Worm (Caenorhabditis elegans) whole organism, L1 larva: Measurements from ENCODE around the gene C26F1.1.

ENCODE experiments used
- C04F5.9 ChIP-seq: sonication (generic microtip); optimal IDR thresholded peaks from 2 replicates; lab custom pipeline; 2016; ENCODE audit warnings: missing genetic modification characterization, missing compliant biosample characterization
- C16A3.4 ChIP-seq: fragments of 150-350 bp; optimal IDR thresholded peaks from 2 replicates; lab custom pipeline; 2014; ENCODE audit warnings: missing biosample characterization, missing genetic modification characterization
- Y116A8C.19 ChIP-seq: sonication (generic microtip); optimal IDR thresholded peaks from 2 replicates; lab custom pipeline; 2016; ENCODE audit warnings: missing compliant biosample characterization, missing genetic modification characterization, borderline replicate concordance
- alr-1 ChIP-seq: fragments of 200-800 bp; sonication (Bioruptor generic); optimal IDR thresholded peaks from 2 replicates; lab custom pipeline; 2018; ENCODE audit warnings: borderline replicate concordance, mild to moderate bottlenecking, missing genetic modification characterization, missing compliant biosample characterization
- aly-2 ChIP-seq: fragments of 150-350 bp; optimal IDR thresholded peaks from 2 replicates; lab custom pipeline; 2014; ENCODE audit warnings: missing biosample characterization, missing genetic modification characterization
- ama-1 ChIP-seq: fragments of 150-350 bp; optimal IDR thresholded peaks from 2 replicates; lab custom pipeline; 2014
- blmp-1 ChIP-seq: fragments of 150-350 bp; optimal IDR thresholded peaks from 2 replicates; lab custom pipeline; 2014; ENCODE audit warnings: missing biosample characterization, missing genetic modification characterization
- ceh-63 ChIP-seq: fragments of 200-800 bp; sonication (Bioruptor generic); optimal IDR thresholded peaks from 2 replicates; lab custom pipeline; 2018; ENCODE audit warnings: mild to moderate bottlenecking, missing genetic modification characterization, missing compliant biosample characterization
- ceh-88 ChIP-seq: fragments of 200-800 bp; sonication (Bioruptor generic); IDR thresholded peaks from 2 replicates; pipeline ENCODE4 v1.3.6; 2022; ENCODE audit warnings: missing genetic modification characterization, missing compliant biosample characterization
- efl-1 ChIP-seq, 4 experiments: fragments of 150-350 bp; optimal IDR thresholded peaks in 3 of 4; peaks in 1 of 4; 1 replicate in 1 of 4; 2 replicates in 3 of 4; lab custom pipeline; 2014; ENCODE audit warnings: missing biosample characterization in 2 of 4, missing genetic modification characterization in 2 of 4, missing genetic modification reagents in 2 of 4
- efl-3 ChIP-seq: fragments of 200-800 bp; sonication (Bioruptor generic); optimal IDR thresholded peaks from 2 replicates; lab custom pipeline; 2018; ENCODE audit warnings: mild to moderate bottlenecking, missing genetic modification characterization, missing compliant biosample characterization
- egl-27 ChIP-seq, 2 experiments: fragments of 150-350 bp in 1 of 2; sonication (generic microtip); optimal IDR thresholded peaks; 3 replicates each; lab custom pipeline; 2017 to 2018; ENCODE audit warnings: missing biosample characterization in 2 of 2, missing genetic modification characterization in 2 of 2, missing genetic modification reagents in 2 of 2
- elt-2 ChIP-seq: sonication (generic microtip); optimal IDR thresholded peaks from 2 replicates; lab custom pipeline; 2016; ENCODE audit warnings: missing genetic modification characterization, mild to moderate bottlenecking, inconsistent platforms, missing compliant biosample characterization, missing genetic modification reagents
- elt-3 ChIP-seq, 6 experiments: fragments of 150-350 bp in 1 of 6; sonication (generic microtip); optimal IDR thresholded peaks; 2 replicates each; lab custom pipeline; 2017 to 2018; ENCODE audit warnings: missing biosample characterization in 6 of 6, missing genetic modification characterization in 6 of 6, inconsistent platforms in 1 of 6
- ets-5 ChIP-seq: fragments of 200-800 bp; sonication (Bioruptor generic); IDR thresholded peaks from 2 replicates; pipeline ENCODE4 v1.3.6; 2022; ENCODE audit warnings: missing genetic modification characterization, missing compliant biosample characterization
- fos-1 ChIP-seq: fragments of 150-350 bp; optimal IDR thresholded peaks from 2 replicates; lab custom pipeline; 2014; ENCODE audit warnings: missing biosample characterization, missing genetic modification characterization
- grh-1 ChIP-seq: fragments of 200-800 bp; sonication (Bioruptor generic); IDR thresholded peaks from 2 replicates; pipeline ENCODE4 v1.3.6; 2022; ENCODE audit warnings: missing genetic modification reagents, missing genetic modification characterization, missing compliant biosample characterization
- hlh-4 ChIP-seq: sonication (generic microtip); optimal IDR thresholded peaks from 2 replicates; lab custom pipeline; 2016; ENCODE audit warnings: mild to moderate bottlenecking, missing genetic modification characterization, missing compliant biosample characterization
- hpl-2 ChIP-seq: fragments of 150-350 bp; optimal IDR thresholded peaks from 2 replicates; lab custom pipeline; 2014; ENCODE audit warnings: missing biosample characterization, missing genetic modification reagents, missing genetic modification characterization
- jun-1 ChIP-seq: fragments of 150-350 bp; optimal IDR thresholded peaks from 2 replicates; lab custom pipeline; 2014; ENCODE audit warnings: missing biosample characterization, missing genetic modification reagents, missing genetic modification characterization
- lin-35 ChIP-seq, 2 experiments: fragments of 150-350 bp; optimal IDR thresholded peaks; 2 replicates each; lab custom pipeline; 2014; ENCODE audit warnings: missing biosample characterization in 2 of 2, missing genetic modification characterization in 2 of 2, missing genetic modification reagents in 2 of 2
- lin-39 ChIP-seq: fragments of 150-350 bp; optimal IDR thresholded peaks from 2 replicates; lab custom pipeline; 2014; ENCODE audit warnings: missing biosample characterization, missing genetic modification reagents, missing genetic modification characterization
- mab-9 ChIP-seq: fragments of 200-800 bp; sonication (Bioruptor generic); IDR thresholded peaks from 2 replicates; pipeline ENCODE4 v1.3.6; 2022; ENCODE audit warnings: missing genetic modification reagents, missing genetic modification characterization, missing compliant biosample characterization
- mep-1 ChIP-seq: fragments of 150-350 bp; optimal IDR thresholded peaks from 2 replicates; lab custom pipeline; 2014; ENCODE audit warnings: missing biosample characterization, missing genetic modification characterization
- nhr-12 ChIP-seq: sonication (generic microtip); optimal IDR thresholded peaks from 2 replicates; lab custom pipeline; 2017; ENCODE audit warnings: missing biosample characterization, missing genetic modification characterization
- nhr-237 ChIP-seq: fragments of 150-350 bp; optimal IDR thresholded peaks from 2 replicates; lab custom pipeline; 2014; ENCODE audit warnings: missing biosample characterization, missing genetic modification characterization
- nhr-28 ChIP-seq: fragments of 150-350 bp; optimal IDR thresholded peaks from 2 replicates; lab custom pipeline; 2014; ENCODE audit warnings: missing biosample characterization, missing genetic modification characterization
- nhr-71 ChIP-seq: sonication (generic microtip); optimal IDR thresholded peaks from 2 replicates; lab custom pipeline; 2016; ENCODE audit warnings: mild to moderate bottlenecking, missing genetic modification characterization, moderate library complexity, missing compliant biosample characterization
- nhr-76 ChIP-seq: sonication (generic microtip); optimal IDR thresholded peaks from 2 replicates; lab custom pipeline; 2017; ENCODE audit warnings: missing biosample characterization, missing genetic modification characterization
- nhr-77 ChIP-seq: fragments of 150-350 bp; optimal IDR thresholded peaks from 2 replicates; lab custom pipeline; 2014; ENCODE audit warnings: missing biosample characterization, missing genetic modification characterization
- nhr-84 ChIP-seq: sonication (generic microtip); optimal IDR thresholded peaks from 2 replicates; lab custom pipeline; 2017; ENCODE audit warnings: missing biosample characterization, missing genetic modification characterization
- nhr-90 ChIP-seq: sonication (generic microtip); optimal IDR thresholded peaks from 2 replicates; lab custom pipeline; 2016; ENCODE audit warnings: mild to moderate bottlenecking, missing genetic modification characterization, missing compliant biosample characterization; ENCODE audit not compliant: poor library complexity
- pag-3 ChIP-seq: sonication (generic microtip); optimal IDR thresholded peaks from 2 replicates; lab custom pipeline; 2017; ENCODE audit warnings: missing genetic modification characterization, mild to moderate bottlenecking, missing compliant biosample characterization, antibody characterized with exemption, borderline replicate concordance; ENCODE audit not compliant: insufficient read depth
- skn-1 ChIP-seq: fragments of 150-350 bp; optimal IDR thresholded peaks from 2 replicates; lab custom pipeline; 2014; ENCODE audit warnings: missing biosample characterization, missing genetic modification characterization
- snpc-4 ChIP-seq: fragments of 150-350 bp; optimal IDR thresholded peaks from 2 replicates; lab custom pipeline; 2014; ENCODE audit warnings: missing biosample characterization, missing genetic modification characterization
- sox-4 ChIP-seq: sonication (generic microtip); optimal IDR thresholded peaks from 2 replicates; lab custom pipeline; 2016; ENCODE audit warnings: missing genetic modification characterization, missing compliant biosample characterization
- sptf-1 ChIP-seq: fragments of 150-350 bp; optimal IDR thresholded peaks from 2 replicates; lab custom pipeline; 2014; ENCODE audit warnings: missing biosample characterization, missing genetic modification characterization
- sup-37 ChIP-seq: fragments of 200-800 bp; sonication (Bioruptor generic); optimal IDR thresholded peaks from 2 replicates; lab custom pipeline; 2018; ENCODE audit warnings: mild to moderate bottlenecking, missing genetic modification characterization, missing compliant biosample characterization
- swsn-7 ChIP-seq: sonication (generic microtip); optimal IDR thresholded peaks from 2 replicates; lab custom pipeline; 2016; ENCODE audit warnings: missing genetic modification characterization, missing compliant biosample characterization
- tbx-2 ChIP-seq: sonication (generic microtip); optimal IDR thresholded peaks from 2 replicates; lab custom pipeline; 2016; ENCODE audit warnings: missing genetic modification characterization, missing compliant biosample characterization
- tlp-1 ChIP-seq: fragments of 150-350 bp; optimal IDR thresholded peaks from 2 replicates; lab custom pipeline; 2014; ENCODE audit warnings: missing biosample characterization, missing genetic modification characterization
- unc-130 ChIP-seq: fragments of 150-350 bp; optimal IDR thresholded peaks from 2 replicates; lab custom pipeline; 2017; ENCODE audit warnings: missing biosample characterization, missing genetic modification characterization, inconsistent platforms
- unc-30 ChIP-seq: sonication (generic microtip); optimal IDR thresholded peaks from 2 replicates; lab custom pipeline; 2017; ENCODE audit warnings: missing biosample characterization, missing genetic modification characterization
- unc-62 ChIP-seq: fragments of 150-350 bp; optimal IDR thresholded peaks from 2 replicates; lab custom pipeline; 2014; ENCODE audit warnings: missing biosample characterization, missing genetic modification reagents, missing genetic modification characterization
- unc-98 ChIP-seq: fragments of 200-800 bp; sonication (Bioruptor generic); IDR thresholded peaks from 2 replicates; pipeline ENCODE4 v1.3.6; 2022; ENCODE audit warnings: missing genetic modification characterization, missing compliant biosample characterization
- vab-15 ChIP-seq: sonication (generic microtip); optimal IDR thresholded peaks from 2 replicates; lab custom pipeline; 2017; ENCODE audit warnings: missing genotype, mild to moderate bottlenecking, missing genetic modification characterization, missing compliant biosample characterization
- ztf-11 ChIP-seq, 2 experiments: sonication (generic microtip); optimal IDR thresholded peaks; 2 replicates each; lab custom pipeline; 2016 to 2017; ENCODE audit warnings: missing genetic modification characterization in 2 of 2, missing biosample characterization in 1 of 2, missing compliant biosample characterization in 1 of 2
- ztf-4 ChIP-seq: fragments of 150-350 bp; optimal IDR thresholded peaks from 2 replicates; lab custom pipeline; 2014; ENCODE audit warnings: missing biosample characterization, missing genetic modification characterization

C26F1.1 gene

ce11 chrV:7781511-7781910 is 3.7 kb upstream of the C26F1.1 start, which contains the start of gene cyp-32A1:
cyp-32A1 (plus strand) TSS chrV:7781811.
- no peak for TF ChIP-seq unc-98 (GFP tag; lab: Robert Waterston, UW)
- no peak for TF ChIP-seq unc-62 (GFP tag; lab: Kevin White, UChicago)
- no peak for TF ChIP-seq fos-1 (tag; lab: Kevin White, UChicago)
- no peak for TF ChIP-seq hlh-4 (tag; lab: Kevin White, UChicago)
- no peak for TF ChIP-seq elt-3 (tag; optimal IDR thresholded peaks at IDR 0.05; lab: Kevin White, UChicago)
- TF ChIP-seq mep-1 = no peak
- TF ChIP-seq unc-30 = no peak
- no peak for TF ChIP-seq ztf-11 (tag; optimal IDR thresholded peaks at IDR 0.05; lab: Kevin White, UChicago)
- no peak for TF ChIP-seq sptf-1 (tag; lab: Kevin White, UChicago)
- no peak for TF ChIP-seq skn-1 (tag; lab: Kevin White, UChicago)
- TF ChIP-seq nhr-90 (tag; lab: Kevin White, UChicago) = no peak
- TF ChIP-seq nhr-77 (tag; lab: Kevin White, UChicago) = no peak
- no peak for TF ChIP-seq nhr-237 (tag; lab: Kevin White, UChicago)
- no peak for TF ChIP-seq C04F5.9 (tag; lab: Kevin White, UChicago)
- no peak for TF ChIP-seq blmp-1
- no peak for TF ChIP-seq tbx-2 (tag; lab: Kevin White, UChicago)
- TF ChIP-seq tlp-1 (tag; lab: Kevin White, UChicago) = no peak
- no peak for TF ChIP-seq nhr-84 (tag; lab: Kevin White, UChicago)
- TF ChIP-seq efl-1 (optimal IDR thresholded peaks at IDR 0.05; lab: Kevin White, UChicago) = no peak
- no peak for TF ChIP-seq efl-1 (GFP tag; optimal IDR thresholded peaks at IDR 0.05 in 1 of 2; lab: Kevin White, UChicago)

- TF ChIP-seq snpc-4 (no peak), nhr-237 (tag; lab: Kevin White, UChicago) (no peak), lin-35 (GFP tag; optimal IDR thresholded peaks at IDR 0.05; lab: Kevin White, UChicago) (no peak), fos-1 (tag; lab: Kevin White, UChicago) (no peak), hpl-2 (GFP tag; lab: Kevin White, UChicago) (no peak), alr-1 (tag; lab: Kevin White, UChicago) (no peak), C16A3.4 (tag; lab: Kevin White, UChicago) (no peak), nhr-71 (tag; lab: Kevin White, UChicago) (no peak), swsn-7 (tag; lab: Kevin White, UChicago) (no peak), nhr-76 (tag; lab: Kevin White, UChicago) (no peak), Y116A8C.19 (tag; lab: Kevin White, UChicago) (no peak), ceh-63 (GFP tag; lab: Kevin White, UChicago) (no peak), sup-37 (GFP tag; lab: Kevin White, UChicago) (no peak), sox-4 (no peak), skn-1 (tag; lab: Kevin White, UChicago) (no peak)
These were observed 668 bp downstream of the C26F1.1 start for ce11 chrV:7785885-7786284.

ce11 chrV:7786639-7787038 is 1.4 kb downstream of the C26F1.1 start:
- TF ChIP-seq lin-39 (tag; lab: Kevin White, UChicago) = no peak
- TF ChIP-seq elt-2 = peak; percentile 70
- TF ChIP-seq vab-15 (tag; lab: Kevin White, UChicago) = no peak
- TF ChIP-seq nhr-76 (tag; lab: Kevin White, UChicago) = no peak
- TF ChIP-seq elt-3 (tag; optimal IDR thresholded peaks at IDR 0.05; lab: Kevin White, UChicago) = no peak
- TF ChIP-seq nhr-12 (tag; lab: Kevin White, UChicago) = no peak
- TF ChIP-seq unc-130 (tag; lab: Kevin White, UChicago) = no peak
- TF ChIP-seq aly-2 (tag; lab: Kevin White, UChicago) = no peak

- no peak for TF ChIP-seq ama-1 (lab: Kevin White, UChicago)
- TF ChIP-seq grh-1 (GFP tag; lab: Robert Waterston, UW) = no peak
- no peak for TF ChIP-seq ztf-4 (tag; lab: Kevin White, UChicago)
- TF ChIP-seq egl-27 (tag; optimal IDR thresholded peaks at IDR 0.05; lab: Kevin White, UChicago) = no peak
- TF ChIP-seq sptf-1 (tag; lab: Kevin White, UChicago) = no peak
- no peak for TF ChIP-seq efl-3
- no peak for TF ChIP-seq elt-2
- no peak for TF ChIP-seq C16A3.4 (tag; lab: Kevin White, UChicago)
- no peak for TF ChIP-seq ceh-88 (GFP tag; lab: Robert Waterston, UW)
- no peak for TF ChIP-seq jun-1 (tag; lab: Kevin White, UChicago)
- TF ChIP-seq nhr-28 (tag; lab: Kevin White, UChicago) = no peak
- TF ChIP-seq ceh-63 (GFP tag; lab: Kevin White, UChicago) = no peak
- no peak for TF ChIP-seq nhr-237 (tag; lab: Kevin White, UChicago)
- TF ChIP-seq pag-3 (tag; lab: Kevin White, UChicago) = no peak
- TF ChIP-seq nhr-77 (tag; lab: Kevin White, UChicago) = no peak
- no peak for TF ChIP-seq mab-9
- TF ChIP-seq ets-5 (GFP tag; lab: Robert Waterston, UW) = no peak
These were observed 7.8 kb downstream of the C26F1.1 start, which contains the start of gene flp-21 for ce11 chrV:7793067-7793466. flp-21 (plus strand) TSS chrV:7793367.
